Worm (Caenorhabditis elegans): ENCODE data around the gene F25E2.3.

F25E2.3 gene

ce11 chrX:815929-816328, 3.0 kb upstream of the F25E2.3 start, which contains the start of gene ifd-2:
ifd-2 (minus strand) TSS chrX:815929.
- no peak for TF ChIP-seq unc-62 (GFP tag; optimal IDR thresholded peaks at IDR 0.05)

- TF ChIP-seq unc-62 (GFP tag; optimal IDR thresholded peaks at IDR 0.05): no peak
Measured at ce11 chrX:812264-812663, 699 bp downstream of the F25E2.3 start.

ce11 chrX:810694-811093, 2.3 kb downstream of the F25E2.3 start, which contains the start of gene F25E2.2:
F25E2.2 (minus strand) TSS chrX:810794.
- no peak for TF ChIP-seq unc-62 (GFP tag; optimal IDR thresholded peaks at IDR 0.05)

- TF ChIP-seq unc-62 (GFP tag; optimal IDR thresholded peaks at IDR 0.05): no peak
Measured at ce11 chrX:806515-806914, 6.4 kb downstream of the F25E2.3 start.

- TF ChIP-seq unc-62 (GFP tag; optimal IDR thresholded peaks at IDR 0.05): no peak
Measured at ce11 chrX:802478-802877, 10.5 kb downstream of the F25E2.3 start, which contains the start of gene gtr-1. gtr-1 (plus strand) TSS chrX:802778.

- TF ChIP-seq unc-62 (GFP tag; optimal IDR thresholded peaks at IDR 0.05): no peak
Measured at ce11 chrX:790593-790992, 22.4 kb downstream of the F25E2.3 start.

ce11 chrX:789848-790247, 23.1 kb downstream of the F25E2.3 start:
- TF ChIP-seq unc-62 (GFP tag; optimal IDR thresholded peaks at IDR 0.05): no peak

- no peak for TF ChIP-seq unc-62 (GFP tag; optimal IDR thresholded peaks at IDR 0.05)
Measured at ce11 chrX:787992-788391, 25.0 kb downstream of the F25E2.3 start, which contains the start of gene attf-5. attf-5 (plus strand) TSS chrX:788353.

- TF ChIP-seq unc-62 (GFP tag; optimal IDR thresholded peaks at IDR 0.05): no peak
Measured at ce11 chrX:785368-785767, 27.6 kb downstream of the F25E2.3 start.

ce11 chrX:784853-785252, 28.1 kb downstream of the F25E2.3 start, which contains the start of gene T04G9.6:
T04G9.6 (minus strand) TSS chrX:784953.
- no peak for TF ChIP-seq unc-62 (GFP tag; optimal IDR thresholded peaks at IDR 0.05)

- TF ChIP-seq unc-62 (GFP tag; optimal IDR thresholded peaks at IDR 0.05): no peak
Measured at ce11 chrX:780027-780426, 32.9 kb downstream of the F25E2.3 start.

- TF ChIP-seq unc-62 (GFP tag; optimal IDR thresholded peaks at IDR 0.05): no peak
Measured at ce11 chrX:779259-779658, 33.7 kb downstream of the F25E2.3 start.

- no peak for TF ChIP-seq unc-62 (GFP tag; optimal IDR thresholded peaks at IDR 0.05)
Measured at ce11 chrX:777421-777820, 35.5 kb downstream of the F25E2.3 start, which contains the start of gene nas-15. nas-15 (plus strand) TSS chrX:777721.

- no peak for TF ChIP-seq unc-62 (GFP tag; optimal IDR thresholded peaks at IDR 0.05)
Measured at ce11 chrX:772184-772583, 40.8 kb downstream of the F25E2.3 start, which contains the start of gene T04G9.4. T04G9.4 (plus strand) TSS chrX:772476.

ce11 chrX:770537-770936, 42.4 kb downstream of the F25E2.3 start, which contains the start of gene T04G9.7:
T04G9.7 (plus strand) TSS chrX:770837.
- no peak for TF ChIP-seq unc-62 (GFP tag; optimal IDR thresholded peaks at IDR 0.05)

ce11 chrX:769550-769949, 43.4 kb downstream of the F25E2.3 start:
- no peak for TF ChIP-seq unc-62 (GFP tag; optimal IDR thresholded peaks at IDR 0.05)

ce11 chrX:768061-768646, 44.8 kb downstream of the F25E2.3 start, which contains the start of the genes trap-2 and ile-2:
trap-2 (minus strand) TSS chrX:768069.
ile-2 (plus strand) TSS chrX:768596.
- no peak for TF ChIP-seq unc-62 (GFP tag; optimal IDR thresholded peaks at IDR 0.05)
